Fruit fly (Drosophila melanogaster): ENCODE results near the gene CG14634.
A peak's percentile ranks its signal among the peaks of the same experiment; 100 is the strongest.

Gene CG14634

dm6 chrX:900725-901345 lies 38.4 kb downstream of the CG14634 start (continued):
- TF ChIP-seq Camta (GFP tag; optimal IDR thresholded peaks at IDR 0.05) = peak; percentile 73
- TF ChIP-seq Lhr (GFP tag; optimal IDR thresholded peaks at IDR 0.05) = no peak
- no peak for TF ChIP-seq toy (GFP tag; IDR thresholded peaks at IDR 0.05)
- TF ChIP-seq lilli (GFP tag; optimal IDR thresholded peaks at IDR 0.05) = peak; percentile 84
- peak; percentile 23; the same call in 1 of the 2 replicates for TF ChIP-seq dan (GFP tag; IDR thresholded peaks at IDR 0.05)
- 0 out of 3 replicates have a peak, but pooled peaks have one; percentile 31 for TF ChIP-seq gce (GFP tag; IDR thresholded peaks at IDR 0.05)
- peak in 1 of 3 experiments; percentile 53 for TF ChIP-seq lola (GFP tag; optimal IDR thresholded peaks at IDR 0.05)
- TF ChIP-seq CG10979 (tag; optimal IDR thresholded peaks at IDR 0.05) = peak; percentile 73
- TF ChIP-seq caup (GFP tag; optimal IDR thresholded peaks at IDR 0.05; ENCODE audit: severe bottlenecking) = peak; percentile 74
- no peak for TF ChIP-seq CG10565 (GFP tag; optimal IDR thresholded peaks at IDR 0.05)
- TF ChIP-seq NC2α (GFP tag; optimal IDR thresholded peaks at IDR 0.05) = peak; percentile 44
- TF ChIP-seq Ptx1 (GFP tag; IDR thresholded peaks at IDR 0.05) = peak; percentile 89
- TF ChIP-seq sim (GFP tag; IDR thresholded peaks at IDR 0.05) = 0 out of 2 replicates have a peak, but pooled peaks have one; percentile 34
- peak; percentile 64 for TF ChIP-seq CG14050 (GFP tag; IDR thresholded peaks at IDR 0.05)
- TF ChIP-seq sens-2 (GFP tag; IDR thresholded peaks at IDR 0.05) = peak; percentile 53; the same call in 1 of the 2 replicates
- TF ChIP-seq CG4854 (GFP tag; optimal IDR thresholded peaks at IDR 0.05) = peak; percentile 50
- TF ChIP-seq CG14014 (GFP tag; IDR thresholded peaks at IDR 0.05) = peak; percentile 80
- TF ChIP-seq CG1024 (GFP tag; IDR thresholded peaks at IDR 0.05) = peak; percentile 66
- no peak for TF ChIP-seq prd (optimal IDR thresholded peaks at IDR 0.05)
- TF ChIP-seq prd (GFP tag; IDR thresholded peaks at IDR 0.05) = peak; percentile 86
- peak; percentile 26 for TF ChIP-seq Vsx1 (GFP tag; optimal IDR thresholded peaks at IDR 0.05)
- no peak for TF ChIP-seq CG31388 (GFP tag; optimal IDR thresholded peaks at IDR 0.05)
- TF ChIP-seq danr (GFP tag; IDR thresholded peaks at IDR 0.05) = peak; percentile 66
- TF ChIP-seq sima (GFP tag; optimal IDR thresholded peaks at IDR 0.05) = no peak
- peak; percentile 38 for TF ChIP-seq CG10462 (GFP tag; optimal IDR thresholded peaks at IDR 0.05)
- peak; percentile 61 for TF ChIP-seq CG11085 (GFP tag; IDR thresholded peaks at IDR 0.05)
- peak; percentile 44 for TF ChIP-seq CG2202 (tag; optimal IDR thresholded peaks at IDR 0.05)
- TF ChIP-seq CG17912 (GFP tag; optimal IDR thresholded peaks at IDR 0.05) = no peak
- TF ChIP-seq CG7271 (tag; optimal IDR thresholded peaks at IDR 0.05) = no peak
- TF ChIP-seq knrl (GFP tag; IDR thresholded peaks at IDR 0.05; ENCODE audit: partially characterized antibody) = no peak
- peak; percentile 43; the same call in 1 of the 2 replicates for TF ChIP-seq MBD-R2 (GFP tag; IDR thresholded peaks at IDR 0.05)
- TF ChIP-seq row (GFP tag; IDR thresholded peaks at IDR 0.05) = peak; percentile 95
- peak; percentile 5 for TF ChIP-seq CG30020 (tag; optimal IDR thresholded peaks at IDR 0.05)
- TF ChIP-seq gem (tag; optimal IDR thresholded peaks at IDR 0.05) = peak; percentile 86
- no peak for TF ChIP-seq nerfin-2 (GFP tag; IDR thresholded peaks at IDR 0.05; ENCODE audit: partially characterized antibody)
- TF ChIP-seq amos (GFP tag; IDR thresholded peaks at IDR 0.05; ENCODE audit: partially characterized antibody) = no peak
- no peak for TF ChIP-seq insv (GFP tag; optimal IDR thresholded peaks at IDR 0.05)
- TF ChIP-seq btn (GFP tag; optimal IDR thresholded peaks at IDR 0.05) = peak; percentile 56
- TF ChIP-seq HLH54F (GFP tag; optimal IDR thresholded peaks at IDR 0.05) = peak; percentile 77
- TF ChIP-seq oc (tag; optimal IDR thresholded peaks at IDR 0.05) = peak; percentile 68
- TF ChIP-seq cg (GFP tag; optimal IDR thresholded peaks at IDR 0.05) = no peak
- peak; percentile 20 for TF ChIP-seq tup (GFP tag; optimal IDR thresholded peaks at IDR 0.05)
- peak; percentile 67 for TF ChIP-seq CG12155 (GFP tag; optimal IDR thresholded peaks at IDR 0.05)
- TF ChIP-seq Sry-δ (GFP tag; optimal IDR thresholded peaks at IDR 0.05) = peak; percentile 33
- TF ChIP-seq HLH4C (GFP tag; IDR thresholded peaks at IDR 0.05; ENCODE audit: partially characterized antibody) = 0 out of 3 replicates have a peak, but pooled peaks have one; percentile 18
- TF ChIP-seq gcm2 (GFP tag; optimal IDR thresholded peaks at IDR 0.05) = peak; percentile 37
- no peak for TF ChIP-seq hbn (GFP tag; IDR thresholded peaks at IDR 0.05; ENCODE audit: partially characterized antibody)
- peak; percentile 61; the same call in 1 of the 2 replicates for TF ChIP-seq rib (GFP tag; IDR thresholded peaks at IDR 0.05)
- no peak for TF ChIP-seq inv (GFP tag; IDR thresholded peaks at IDR 0.05; ENCODE audit: partially characterized antibody)
